Fruit fly (Drosophila melanogaster) whole organism, embryonic: ENCODE measurements around the gene CG42489.

Experiments used
- ATbp ChIP-seq: fragments of 200-800 bp; sonication (Bioruptor generic); optimal IDR thresholded peaks from 2 replicates; lab custom pipeline; 2017; ENCODE audit warnings: missing biosample characterization, mild to moderate bottlenecking, missing genetic modification characterization, missing genetic modification reagents
- Abd-B ChIP-seq: fragments of 200-800 bp; sonication (Bioruptor generic); optimal IDR thresholded peaks from 2 replicates; lab custom pipeline; 2018; ENCODE audit warnings: missing biosample characterization, mild to moderate bottlenecking, missing genetic modification characterization, moderate library complexity
- CG10565 ChIP-seq: fragments of 200-800 bp; sonication (Bioruptor generic); optimal IDR thresholded peaks from 3 replicates; lab custom pipeline; 2016; ENCODE audit warnings: missing biosample characterization, mild to moderate bottlenecking, missing genetic modification characterization
- CG15073 ChIP-seq: fragments of 200-800 bp; sonication (Bioruptor generic); optimal IDR thresholded peaks from 2 replicates; lab custom pipeline; 2016; ENCODE audit warnings: missing biosample characterization, missing genetic modification characterization
- CG15514 ChIP-seq: fragments of 200-800 bp; sonication (Bioruptor generic); optimal IDR thresholded peaks from 3 replicates; lab custom pipeline; 2017; ENCODE audit warnings: missing biosample characterization, missing genetic modification characterization, mild to moderate bottlenecking, moderate library complexity, missing genetic modification reagents
- CG1603 ChIP-seq: fragments of 200-800 bp; sonication (Bioruptor generic); optimal IDR thresholded peaks from 2 replicates; lab custom pipeline; 2019; ENCODE audit warnings: missing biosample characterization, mild to moderate bottlenecking, missing genetic modification characterization, moderate library complexity
- CG16813 ChIP-seq: fragments of 200-800 bp; sonication (Bioruptor generic); IDR thresholded peaks from 3 replicates; pipeline ENCODE4 v1.3.6; 2022; ENCODE audit warnings: missing biosample characterization, missing genetic modification characterization; ENCODE audit not compliant: partially characterized antibody
- CG18262 ChIP-seq: fragments of 200-800 bp; optimal IDR thresholded peaks from 3 replicates; lab custom pipeline; 2019; ENCODE audit warnings: missing biosample characterization, mild to moderate bottlenecking, missing genetic modification characterization, moderate library complexity
- CG18476 ChIP-seq: fragments of 200-800 bp; sonication (Bioruptor generic); optimal IDR thresholded peaks from 2 replicates; lab custom pipeline; 2016; ENCODE audit warnings: missing biosample characterization, mild to moderate bottlenecking, missing genetic modification characterization
- CG2120 ChIP-seq: fragments of 200-800 bp; sonication (Bioruptor generic); optimal IDR thresholded peaks from 3 replicates; lab custom pipeline; 2016; ENCODE audit warnings: missing biosample characterization, missing genetic modification characterization
- CG2202 ChIP-seq: fragments of 200-800 bp; sonication (Bioruptor generic); optimal IDR thresholded peaks from 2 replicates; lab custom pipeline; 2018; ENCODE audit warnings: missing biosample characterization, mild to moderate bottlenecking, missing genetic modification characterization
- CG2875 ChIP-seq: fragments of 200-800 bp; sonication (Bioruptor generic); optimal IDR thresholded peaks from 2 replicates; lab custom pipeline; 2017; ENCODE audit warnings: missing biosample characterization, mild to moderate bottlenecking, missing genetic modification characterization, missing genetic modification reagents
- CG31224 ChIP-seq: fragments of 200-800 bp; sonication (Bioruptor generic); IDR thresholded peaks from 2 replicates; pipeline ENCODE4 v1.3.6; 2022; ENCODE audit warnings: missing biosample characterization, missing genetic modification characterization
- CG32772 ChIP-seq: fragments of 200-800 bp; sonication (Bioruptor generic); IDR thresholded peaks from 2 replicates; pipeline ENCODE4 v1.3.6; 2022; ENCODE audit warnings: missing biosample characterization, missing genetic modification characterization
- CG33213 ChIP-seq: fragments of 200-800 bp; sonication (Bioruptor generic); optimal IDR thresholded peaks from 3 replicates; lab custom pipeline; 2016; ENCODE audit warnings: missing biosample characterization, missing genetic modification characterization
- CG7556 ChIP-seq: fragments of 200-800 bp; sonication (Bioruptor generic); optimal IDR thresholded peaks from 2 replicates; lab custom pipeline; 2017; ENCODE audit warnings: missing biosample characterization, mild to moderate bottlenecking, missing genetic modification characterization
- CG8290 ChIP-seq, 3 experiments: fragments of 200-800 bp; sonication (Bioruptor generic); optimal IDR thresholded peaks; 2 replicates each; lab custom pipeline; 2016 to 2019; ENCODE audit warnings: missing biosample characterization in 3 of 3, missing genetic modification characterization in 3 of 3, mild to moderate bottlenecking in 2 of 3, moderate library complexity in 1 of 3
- CG9797 ChIP-seq: fragments of 200-800 bp; sonication (Bioruptor generic); optimal IDR thresholded peaks from 3 replicates; lab custom pipeline; 2018; ENCODE audit warnings: missing biosample characterization, mild to moderate bottlenecking, missing genetic modification characterization
- CkIIα-i1 ChIP-seq: fragments of 200-800 bp; sonication (Bioruptor generic); IDR thresholded peaks from 2 replicates; pipeline ENCODE4 v1.3.6; 2022; ENCODE audit warnings: missing biosample characterization, missing genetic modification characterization
- Dad ChIP-seq: fragments of 200-800 bp; sonication (Bioruptor generic); optimal IDR thresholded peaks from 3 replicates; lab custom pipeline; 2016; ENCODE audit warnings: missing biosample characterization, missing genetic modification characterization
- Dbx ChIP-seq: fragments of 200-800 bp; sonication (Bioruptor generic); IDR thresholded peaks from 3 replicates; pipeline ENCODE4 v1.3.6; 2022; ENCODE audit warnings: missing biosample characterization, missing genetic modification characterization
- Dll ChIP-seq: fragments of 200-800 bp; sonication (Bioruptor generic); IDR thresholded peaks from 4 replicates; pipeline ENCODE4 v1.3.6; 2022; ENCODE audit warnings: missing biosample characterization, missing genetic modification characterization; ENCODE audit not compliant: partially characterized antibody
- Eip74EF ChIP-seq, 2 experiments: fragments of 200-800 bp in 1 of 2; fragments of >200 bp in 1 of 2; sonication (Bioruptor generic) in 1 of 2; optimal IDR thresholded peaks; 2 replicates each; lab custom pipeline; 2017 to 2019; ENCODE audit warnings: missing biosample characterization in 2 of 2, missing genetic modification characterization in 2 of 2, mild to moderate bottlenecking in 1 of 2, moderate library complexity in 1 of 2
- Gsc ChIP-seq: fragments of 200-800 bp; sonication (Bioruptor generic); IDR thresholded peaks from 2 replicates; pipeline ENCODE4 v1.3.6; 2022; ENCODE audit warnings: missing biosample characterization, missing genetic modification characterization
- H2.0 ChIP-seq: fragments of 200-800 bp; sonication (Bioruptor generic); IDR thresholded peaks from 2 replicates; pipeline ENCODE4 v1.3.6; 2022; ENCODE audit warnings: missing biosample characterization, missing genetic modification characterization
- HLH4C ChIP-seq: fragments of 200-800 bp; sonication (Bioruptor generic); IDR thresholded peaks from 3 replicates; pipeline ENCODE4 v1.3.6; 2022; ENCODE audit warnings: missing biosample characterization, missing genetic modification characterization; ENCODE audit not compliant: partially characterized antibody
- Hmx ChIP-seq: fragments of 200-800 bp; sonication (Bioruptor generic); optimal IDR thresholded peaks from 2 replicates; lab custom pipeline; 2016; ENCODE audit warnings: missing biosample characterization, missing genetic modification characterization
- Hr3 ChIP-seq: fragments of 200-800 bp; sonication (Bioruptor generic); optimal IDR thresholded peaks from 3 replicates; lab custom pipeline; 2016; ENCODE audit warnings: missing biosample characterization, missing genetic modification characterization
- Hr51 ChIP-seq, 2 experiments: fragments of 200-800 bp; sonication (Bioruptor generic); optimal IDR thresholded peaks; 2 replicates in 1 of 2; 3 replicates in 1 of 2; lab custom pipeline; 2016 to 2018; ENCODE audit warnings: missing biosample characterization in 2 of 2, missing genetic modification characterization in 2 of 2, mild to moderate bottlenecking in 1 of 2, moderate library complexity in 1 of 2
- Opbp ChIP-seq: fragments of 200-800 bp; sonication (Bioruptor generic); IDR thresholded peaks from 3 replicates; pipeline ENCODE4 v1.3.6; 2022; ENCODE audit warnings: missing biosample characterization, missing genetic modification characterization; ENCODE audit not compliant: partially characterized antibody
- Pdp1 ChIP-seq, 2 experiments: fragments of 200-800 bp; sonication (Bioruptor generic); optimal IDR thresholded peaks; 3 replicates each; lab custom pipeline; 2016; ENCODE audit warnings: missing biosample characterization in 2 of 2, missing genetic modification characterization in 2 of 2, mild to moderate bottlenecking in 1 of 2, moderate library complexity in 1 of 2
- TFAM ChIP-seq: fragments of 200-800 bp; sonication (Bioruptor generic); optimal IDR thresholded peaks from 2 replicates; lab custom pipeline; 2017; ENCODE audit warnings: missing biosample characterization, missing genetic modification characterization, inconsistent platforms
- ato ChIP-seq: fragments of 200-800 bp; sonication (Bioruptor generic); IDR thresholded peaks from 2 replicates; pipeline ENCODE4 v1.3.6; 2022; ENCODE audit warnings: missing biosample characterization, missing genetic modification characterization; ENCODE audit not compliant: partially characterized antibody
- btn ChIP-seq: fragments of 200-800 bp; sonication (Bioruptor generic); optimal IDR thresholded peaks from 2 replicates; lab custom pipeline; 2016; ENCODE audit warnings: missing biosample characterization, missing genetic modification characterization
- crol ChIP-seq: fragments of 200-800 bp; sonication (Bioruptor generic); IDR thresholded peaks from 2 replicates; pipeline ENCODE4 v1.3.6; 2022; ENCODE audit warnings: missing biosample characterization, missing genetic modification characterization
- fu2 ChIP-seq: fragments of 200-800 bp; sonication (Bioruptor generic); optimal IDR thresholded peaks from 2 replicates; lab custom pipeline; 2016; ENCODE audit warnings: missing biosample characterization, missing genetic modification characterization
- gcm ChIP-seq: fragments of 200-800 bp; sonication (Bioruptor generic); optimal IDR thresholded peaks from 2 replicates; lab custom pipeline; 2019; ENCODE audit warnings: missing biosample characterization, mild to moderate bottlenecking, missing genetic modification characterization, moderate library complexity
- grau ChIP-seq: fragments of 200-800 bp; optimal IDR thresholded peaks from 3 replicates; lab custom pipeline; 2019; ENCODE audit warnings: missing biosample characterization, mild to moderate bottlenecking, missing genetic modification characterization, moderate library complexity
- inv ChIP-seq: fragments of 200-800 bp; sonication (Bioruptor generic); IDR thresholded peaks from 2 replicates; pipeline ENCODE4 v1.3.6; 2022; ENCODE audit warnings: missing biosample characterization, missing genetic modification characterization; ENCODE audit not compliant: partially characterized antibody
- knrl ChIP-seq: fragments of 200-800 bp; sonication (Bioruptor generic); IDR thresholded peaks from 3 replicates; pipeline ENCODE4 v1.3.6; 2022; ENCODE audit warnings: missing biosample characterization, missing genetic modification characterization; ENCODE audit not compliant: partially characterized antibody
- nom ChIP-seq: fragments of 200-800 bp; sonication (Bioruptor generic); optimal IDR thresholded peaks from 2 replicates; lab custom pipeline; 2017; ENCODE audit warnings: missing biosample characterization, missing genetic modification characterization, mild to moderate bottlenecking, moderate library complexity, missing genetic modification reagents
- sens ChIP-seq: fragments of 200-800 bp; sonication (Bioruptor generic); peaks from one replicate; lab custom pipeline; 2016; ENCODE audit warnings: missing biosample characterization, missing genetic modification characterization
- sob ChIP-seq: fragments of 200-800 bp; sonication (Bioruptor generic); IDR thresholded peaks from 2 replicates; pipeline ENCODE4 v1.3.6; 2022; ENCODE audit warnings: missing biosample characterization, missing genetic modification characterization
- unc-4 ChIP-seq: fragments of 200-800 bp; sonication (Bioruptor generic); IDR thresholded peaks from 2 replicates; pipeline ENCODE4 v1.3.6; 2022; ENCODE audit warnings: missing biosample characterization, missing genetic modification characterization; ENCODE audit not compliant: partially characterized antibody

The CG42489 gene

dm6 chr3R:8669029-8669707 lies 14.6 kb upstream of the CG42489 start (continued):
- TF ChIP-seq Hmx (GFP tag; lab: Kevin White, UChicago) (peak; percentile 93), gcm (peak; percentile 99), knrl (GFP tag; lab: Robert Waterston, UW) (no peak; the same call in 1 of the 3 replicates), CG2120 (GFP tag; lab: Kevin White, UChicago) (peak; percentile 99), Dbx (GFP tag; lab: Robert Waterston, UW) (peak; percentile 96), CG2202 (tag; lab: Kevin White, UChicago) (peak; percentile 98), CkIIα-i1 (GFP tag; lab: Robert Waterston, UW) (0 out of 2 replicates have a peak, but pooled peaks have one; percentile 61), Dad (GFP tag; lab: Kevin White, UChicago) (peak; percentile 97), CG2875 (GFP tag; lab: Kevin White, UChicago) (peak; percentile 98), H2.0 (GFP tag; lab: Robert Waterston, UW) (peak; percentile 95), nom (GFP tag; lab: Kevin White, UChicago) (peak; percentile 96), CG16813 (GFP tag; lab: Robert Waterston, UW) (peak; percentile 71), CG31224 (GFP tag; lab: Robert Waterston, UW) (peak; percentile 91), inv (GFP tag; lab: Robert Waterston, UW) (peak; percentile 21), grau (tag; lab: Kevin White, UChicago) (peak; percentile 96), CG10565 (GFP tag; lab: Kevin White, UChicago) (peak; percentile 92), sob (GFP tag; lab: Robert Waterston, UW) (peak; percentile 97)

dm6 chr3R:8668024-8668856 lies 13.7 kb upstream of the CG42489 start:
- peak; percentile 79 for TF ChIP-seq sens
- no peak for TF ChIP-seq Hr3 (GFP tag; lab: Kevin White, UChicago)
- TF ChIP-seq CG18262 (tag; lab: Kevin White, UChicago), result no peak
- TF ChIP-seq btn (GFP tag; lab: Kevin White, UChicago), result no peak
- TF ChIP-seq CG15073 (GFP tag; lab: Kevin White, UChicago), result no peak
- no peak for TF ChIP-seq CG2120 (GFP tag; lab: Kevin White, UChicago)
- TF ChIP-seq Pdp1 (GFP tag; optimal IDR thresholded peaks at IDR 0.05; lab: Kevin White, UChicago), result peak in 1 of 2 experiments; percentile 96
- peak; percentile 92 for TF ChIP-seq Opbp
- TF ChIP-seq crol (GFP tag; lab: Robert Waterston, UW), result peak; percentile 75
- no peak for TF ChIP-seq CG33213 (GFP tag; lab: Kevin White, UChicago)
- peak in 1 of 2 experiments; percentile 22 for TF ChIP-seq Hr51 (GFP tag; optimal IDR thresholded peaks at IDR 0.05; lab: Kevin White, UChicago)
- no peak for TF ChIP-seq fu2 (GFP tag; lab: Kevin White, UChicago)
- no peak for TF ChIP-seq CG18476
- TF ChIP-seq CG8290 (GFP tag; optimal IDR thresholded peaks at IDR 0.05; lab: Kevin White, UChicago), result no peak
- peak in 1 of 2 experiments; percentile 23 for TF ChIP-seq CG8290 (tag; optimal IDR thresholded peaks at IDR 0.05; lab: Kevin White, UChicago)
- TF ChIP-seq Abd-B (GFP tag; lab: Kevin White, UChicago), result no peak
- TF ChIP-seq HLH4C (GFP tag; lab: Robert Waterston, UW), result peak; percentile 53
- TF ChIP-seq Eip74EF (GFP tag; optimal IDR thresholded peaks at IDR 0.05; lab: Kevin White, UChicago), result peak in 1 of 2 experiments; percentile 6
- TF ChIP-seq CG15514 (GFP tag; lab: Kevin White, UChicago), result no peak
- TF ChIP-seq CG1603, result no peak
- no peak for TF ChIP-seq CG9797 (GFP tag; lab: Kevin White, UChicago)
- TF ChIP-seq ATbp, result no peak
- TF ChIP-seq TFAM (GFP tag; lab: Kevin White, UChicago), result no peak
- TF ChIP-seq unc-4, result peak; percentile 44; the same call in 1 of the 2 replicates
- TF ChIP-seq Gsc, result no peak
- TF ChIP-seq Dll, result 0 out of 4 replicates have a peak, but pooled peaks have one; percentile 36
- no peak for TF ChIP-seq CG7556 (GFP tag; lab: Kevin White, UChicago)
- peak; percentile 91 for TF ChIP-seq ato (GFP tag; lab: Robert Waterston, UW)
- TF ChIP-seq CG32772 (GFP tag; lab: Robert Waterston, UW), result no peak
